Worm (Caenorhabditis elegans): ENCODE results near the gene cutl-25.

DNA sequence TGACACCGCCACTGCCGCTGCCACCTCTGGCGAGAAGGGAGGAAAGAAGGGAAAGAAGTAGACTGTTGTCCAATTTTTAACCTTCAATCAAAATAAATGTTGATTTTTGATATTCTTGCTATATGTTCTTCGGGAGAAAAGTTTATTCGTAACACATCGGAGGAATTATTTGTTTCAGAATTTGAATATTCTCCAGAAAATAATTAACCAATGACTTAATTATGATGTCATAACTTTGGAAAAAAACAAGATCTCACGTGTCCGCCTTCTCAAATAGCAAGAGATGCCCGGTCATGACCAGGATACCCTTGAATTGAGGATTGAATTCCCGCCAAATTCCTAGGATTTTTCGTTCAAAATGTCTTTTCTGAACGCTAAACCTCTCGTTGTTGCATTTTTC is 22.2 kb upstream of the cutl-25 start:
- TF ChIP-seq him-1 (tag; optimal IDR thresholded peaks at IDR 0.05) (no peak), dao-5 (tag; optimal IDR thresholded peaks at IDR 0.05) (no peak), W03F9.2 (tag; optimal IDR thresholded peaks at IDR 0.05) (no peak)

Measured in whole organism, L4/young adult.